Worm (Caenorhabditis elegans): ENCODE measurements around the gene F14H12.8.

DNA sequence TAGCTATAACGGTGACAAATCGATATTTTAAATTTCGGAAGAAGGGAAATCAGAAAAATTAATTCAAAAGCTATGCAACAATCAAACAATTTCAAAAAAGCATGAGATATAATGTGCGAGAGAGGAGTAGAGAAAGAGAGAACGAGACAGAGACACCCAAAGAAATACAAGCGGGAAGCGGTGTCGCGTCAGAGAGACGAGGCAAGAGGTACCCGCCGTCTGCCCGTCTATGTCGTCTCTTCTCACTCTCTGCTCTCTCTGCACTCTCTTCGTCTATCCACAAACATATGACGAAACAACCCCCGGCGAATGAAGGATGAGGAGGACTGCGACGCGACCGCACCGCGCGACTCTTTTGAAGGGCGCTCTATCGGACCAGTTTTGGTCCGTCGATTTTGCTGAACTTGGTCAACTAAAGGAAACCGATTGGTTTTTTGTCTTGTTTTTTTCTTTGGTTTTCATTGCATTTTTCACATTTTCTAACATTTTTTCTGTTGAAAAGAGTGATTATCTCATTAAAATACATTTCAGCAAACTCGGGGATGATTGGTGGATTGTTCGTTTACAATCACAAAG, 24.1 kb upstream of the F14H12.8 start, which contains the start of gene dpy-23:
- TF ChIP-seq blmp-1 (tag; optimal IDR thresholded peaks at IDR 0.05) = no peak
- no peak for TF ChIP-seq nhr-76 (tag; optimal IDR thresholded peaks at IDR 0.05)
- no peak for TF ChIP-seq snpc-4 (tag; optimal IDR thresholded peaks at IDR 0.05)
